Fruit fly (Drosophila melanogaster) whole organism, embryonic: Measurements from ENCODE around the gene CG6785.

Experiments used
- B-H1 ChIP-seq: fragments of 200-800 bp; sonication (Bioruptor generic); IDR thresholded peaks from 3 replicates; pipeline ENCODE4 v1.3.6; 2022; ENCODE audit warnings: missing biosample characterization, missing genetic modification characterization
- Blimp-1 ChIP-seq: fragments of 200-800 bp; sonication (Bioruptor generic); optimal IDR thresholded peaks from 3 replicates; lab custom pipeline; 2018; ENCODE audit warnings: missing biosample characterization, missing genetic modification characterization, mild to moderate bottlenecking, moderate library complexity, missing genetic modification reagents
- CG10431 ChIP-seq: fragments of 200-800 bp; sonication (Bioruptor generic); optimal IDR thresholded peaks from 3 replicates; lab custom pipeline; 2018; ENCODE audit warnings: missing biosample characterization, mild to moderate bottlenecking, missing genetic modification characterization
- CG10654 ChIP-seq: fragments of 200-800 bp; sonication (Bioruptor generic); optimal IDR thresholded peaks from 2 replicates; lab custom pipeline; 2016; ENCODE audit warnings: missing biosample characterization, missing genetic modification characterization
- CG11093 ChIP-seq: fragments of 200-800 bp; sonication (Bioruptor generic); IDR thresholded peaks from 3 replicates; pipeline ENCODE4 v1.3.6; 2022; ENCODE audit warnings: missing biosample characterization, missing genetic modification characterization
- CG11247 ChIP-seq: fragments of 200-800 bp; sonication (Bioruptor generic); IDR thresholded peaks from 2 replicates; pipeline ENCODE4 v1.3.6; 2022; ENCODE audit warnings: missing biosample characterization, missing genetic modification characterization
- CG12391 ChIP-seq: fragments of 200-800 bp; sonication (Bioruptor generic); optimal IDR thresholded peaks from 3 replicates; lab custom pipeline; 2018; ENCODE audit warnings: missing biosample characterization, mild to moderate bottlenecking, missing genetic modification characterization, moderate library complexity
- CG12942 ChIP-seq: fragments of 200-800 bp; sonication (Bioruptor generic); optimal IDR thresholded peaks from 3 replicates; lab custom pipeline; 2016; ENCODE audit warnings: missing biosample characterization, missing genetic modification characterization
- CG13296 ChIP-seq: fragments of 200-800 bp; sonication (Bioruptor generic); optimal IDR thresholded peaks from 3 replicates; lab custom pipeline; 2018; ENCODE audit warnings: missing biosample characterization, mild to moderate bottlenecking, missing genetic modification characterization
- CG14441 ChIP-seq: fragments of 200-800 bp; sonication (Bioruptor generic); IDR thresholded peaks from 2 replicates; pipeline ENCODE4 v1.3.6; 2022; ENCODE audit warnings: missing biosample characterization, missing genetic modification characterization
- CG17361 ChIP-seq: fragments of 200-800 bp; sonication (Bioruptor generic); IDR thresholded peaks from 3 replicates; pipeline ENCODE4 v1.3.6; 2022; ENCODE audit warnings: missing biosample characterization, missing genetic modification characterization
- CG17612 ChIP-seq: fragments of 200-800 bp; sonication (Bioruptor generic); IDR thresholded peaks from 2 replicates; pipeline ENCODE4 v1.3.6; 2022; ENCODE audit warnings: missing biosample characterization, missing genetic modification characterization
- CG2875 ChIP-seq: fragments of 200-800 bp; sonication (Bioruptor generic); optimal IDR thresholded peaks from 2 replicates; lab custom pipeline; 2017; ENCODE audit warnings: missing biosample characterization, mild to moderate bottlenecking, missing genetic modification characterization, missing genetic modification reagents
- CG3163 ChIP-seq: fragments of 200-800 bp; sonication (Bioruptor generic); optimal IDR thresholded peaks from 3 replicates; lab custom pipeline; 2016; ENCODE audit warnings: missing biosample characterization, missing genetic modification characterization
- CG34224 ChIP-seq: fragments of 200-800 bp; sonication (Bioruptor generic); IDR thresholded peaks from 3 replicates; pipeline ENCODE4 v1.3.6; 2022; ENCODE audit warnings: missing biosample characterization, missing genetic modification characterization; ENCODE audit not compliant: partially characterized antibody
- CG34422 ChIP-seq: fragments of 200-800 bp; sonication (Bioruptor generic); IDR thresholded peaks from 3 replicates; pipeline ENCODE4 v1.3.6; 2022; ENCODE audit warnings: missing biosample characterization, missing genetic modification characterization
- CG3838 ChIP-seq: fragments of 200-800 bp; sonication (Bioruptor generic); optimal IDR thresholded peaks from 3 replicates; lab custom pipeline; 2016; ENCODE audit warnings: missing biosample characterization, missing genetic modification characterization
- CG6254 ChIP-seq: fragments of 200-800 bp; sonication (Bioruptor generic); optimal IDR thresholded peaks from 3 replicates; lab custom pipeline; 2017; ENCODE audit warnings: mild to moderate bottlenecking, missing biosample characterization, missing genetic modification reagents, missing genetic modification characterization
- CG7928 ChIP-seq: fragments of 200-800 bp; sonication (Bioruptor generic); optimal IDR thresholded peaks from 2 replicates; lab custom pipeline; 2017; ENCODE audit warnings: missing biosample characterization, mild to moderate bottlenecking, missing genetic modification characterization
- CG8944 ChIP-seq: fragments of 200-800 bp; sonication (Bioruptor generic); optimal IDR thresholded peaks from 3 replicates; lab custom pipeline; 2016; ENCODE audit warnings: missing biosample characterization, missing genetic modification characterization
- CG9609 ChIP-seq: fragments of 200-800 bp; sonication (Bioruptor generic); optimal IDR thresholded peaks from 3 replicates; lab custom pipeline; 2016; ENCODE audit warnings: missing biosample characterization, missing genetic modification characterization
- CoRest ChIP-seq: fragments of 200-800 bp; sonication (Bioruptor generic); optimal IDR thresholded peaks from 3 replicates; lab custom pipeline; 2018; ENCODE audit warnings: missing biosample characterization, mild to moderate bottlenecking, missing genetic modification characterization, moderate library complexity
- Elba2 ChIP-seq: fragments of 200-800 bp; sonication (Bioruptor generic); optimal IDR thresholded peaks from 3 replicates; lab custom pipeline; 2016; ENCODE audit warnings: missing biosample characterization, missing genetic modification characterization
- Fer3 ChIP-seq: fragments of 200-800 bp; sonication (Bioruptor generic); optimal IDR thresholded peaks from 2 replicates; lab custom pipeline; 2018; ENCODE audit warnings: missing biosample characterization, mild to moderate bottlenecking, missing genetic modification characterization, moderate library complexity
- Gsc ChIP-seq: fragments of 200-800 bp; sonication (Bioruptor generic); IDR thresholded peaks from 2 replicates; pipeline ENCODE4 v1.3.6; 2022; ENCODE audit warnings: missing biosample characterization, missing genetic modification characterization
- Hr51 ChIP-seq, 2 experiments: fragments of 200-800 bp; sonication (Bioruptor generic); optimal IDR thresholded peaks; 2 replicates in 1 of 2; 3 replicates in 1 of 2; lab custom pipeline; 2016 to 2018; ENCODE audit warnings: missing biosample characterization in 2 of 2, missing genetic modification characterization in 2 of 2, mild to moderate bottlenecking in 1 of 2, moderate library complexity in 1 of 2
- Lim3 ChIP-seq: fragments of 200-800 bp; sonication (Bioruptor generic); IDR thresholded peaks from 2 replicates; pipeline ENCODE4 v1.3.6; 2022; ENCODE audit warnings: missing biosample characterization, missing genetic modification characterization
- MESR4 ChIP-seq: fragments of 200-800 bp; sonication (Bioruptor generic); optimal IDR thresholded peaks from 2 replicates; lab custom pipeline; 2018; ENCODE audit warnings: missing biosample characterization, mild to moderate bottlenecking, missing genetic modification characterization, moderate library complexity
- Max ChIP-seq: fragments of 200-800 bp; sonication (Bioruptor generic); optimal IDR thresholded peaks from 2 replicates; lab custom pipeline; 2016; ENCODE audit warnings: missing biosample characterization, mild to moderate bottlenecking, missing genetic modification characterization
- Meics ChIP-seq: fragments of 200-800 bp; sonication (Bioruptor generic); optimal IDR thresholded peaks from 2 replicates; lab custom pipeline; 2017; ENCODE audit warnings: missing biosample characterization, mild to moderate bottlenecking, missing genetic modification characterization
- Spps ChIP-seq: fragments of 200-800 bp; sonication (Bioruptor generic); optimal IDR thresholded peaks from 2 replicates; lab custom pipeline; 2018; ENCODE audit warnings: missing biosample characterization, mild to moderate bottlenecking, missing genetic modification characterization
- Stat92E ChIP-seq, 3 experiments: fragments of >200 bp in 2 of 3; fragments of 200-800 bp in 1 of 3; sonication (Bioruptor generic) in 1 of 3; optimal IDR thresholded peaks; 2 replicates each; lab custom pipeline; 2017 to 2019; ENCODE audit warnings: missing biosample characterization in 3 of 3, missing genetic modification characterization in 3 of 3, mild to moderate bottlenecking in 1 of 3, moderate library complexity in 1 of 3
- bowl ChIP-seq: fragments of 200-800 bp; sonication (Bioruptor generic); IDR thresholded peaks from 2 replicates; pipeline ENCODE4 v1.3.6; 2022; ENCODE audit warnings: missing biosample characterization, missing genetic modification characterization
- cad ChIP-seq: fragments of >200 bp; optimal IDR thresholded peaks from 2 replicates; lab custom pipeline; 2017; ENCODE audit warnings: missing biosample characterization, missing genetic modification characterization
- cato ChIP-seq: fragments of 200-800 bp; sonication (Bioruptor generic); optimal IDR thresholded peaks from 2 replicates; lab custom pipeline; 2016; ENCODE audit warnings: missing biosample characterization, missing genetic modification characterization, borderline replicate concordance
- dmrt99B ChIP-seq: fragments of 200-800 bp; sonication (Bioruptor generic); optimal IDR thresholded peaks from 2 replicates; lab custom pipeline; 2018; ENCODE audit warnings: missing biosample characterization, mild to moderate bottlenecking, missing genetic modification characterization, moderate library complexity
- esg ChIP-seq: fragments of 200-800 bp; sonication (Bioruptor generic); conservative IDR thresholded peaks from 2 replicates; pipeline ENCODE4 v1.3.6; 2022; ENCODE audit warnings: missing biosample characterization, missing genetic modification characterization
- gem ChIP-seq: fragments of 200-800 bp; sonication (Bioruptor generic); optimal IDR thresholded peaks from 2 replicates; lab custom pipeline; 2019; ENCODE audit warnings: missing biosample characterization, mild to moderate bottlenecking, missing genetic modification characterization, moderate library complexity
- gsb ChIP-seq: fragments of 200-800 bp; sonication (Bioruptor generic); IDR thresholded peaks from 2 replicates; pipeline ENCODE4 v1.3.6; 2022; ENCODE audit warnings: missing biosample characterization, missing genetic modification characterization
- ham ChIP-seq: fragments of 200-800 bp; sonication (Bioruptor generic); IDR thresholded peaks from 2 replicates; pipeline ENCODE4 v1.3.6; 2022; ENCODE audit warnings: missing biosample characterization, missing genetic modification characterization
- hbn ChIP-seq: fragments of 200-800 bp; sonication (Bioruptor generic); IDR thresholded peaks from 2 replicates; pipeline ENCODE4 v1.3.6; 2022; ENCODE audit warnings: missing biosample characterization, missing genetic modification characterization; ENCODE audit not compliant: partially characterized antibody
- mam ChIP-seq: fragments of 200-800 bp; sonication (Bioruptor generic); optimal IDR thresholded peaks from 3 replicates; lab custom pipeline; 2016; ENCODE audit warnings: missing biosample characterization, missing genetic modification characterization
- nerfin-2 ChIP-seq: fragments of 200-800 bp; sonication (Bioruptor generic); IDR thresholded peaks from 2 replicates; pipeline ENCODE4 v1.3.6; 2022; ENCODE audit warnings: missing biosample characterization, missing genetic modification characterization; ENCODE audit not compliant: partially characterized antibody
- org-1 ChIP-seq: fragments of 200-800 bp; sonication (Bioruptor generic); optimal IDR thresholded peaks from 2 replicates; lab custom pipeline; 2017; ENCODE audit warnings: missing biosample characterization, missing genetic modification characterization
- peb ChIP-seq: fragments of 200-800 bp; sonication (Bioruptor generic); IDR thresholded peaks from 2 replicates; pipeline ENCODE4 v1.3.6; 2022; ENCODE audit warnings: missing biosample characterization, missing genetic modification characterization
- pnt ChIP-seq: fragments of 200-800 bp; sonication (Bioruptor generic); optimal IDR thresholded peaks from 3 replicates; lab custom pipeline; 2016; ENCODE audit warnings: missing biosample characterization, missing genetic modification characterization
- salm ChIP-seq: fragments of 200-800 bp; sonication (Bioruptor generic); optimal IDR thresholded peaks from 2 replicates; lab custom pipeline; 2018; ENCODE audit warnings: missing biosample characterization, mild to moderate bottlenecking, missing genetic modification characterization
- zen2 ChIP-seq: fragments of 200-800 bp; sonication (Bioruptor generic); IDR thresholded peaks from 3 replicates; pipeline ENCODE4 v1.3.6; 2022; ENCODE audit warnings: missing biosample characterization, missing genetic modification characterization; ENCODE audit not compliant: partially characterized antibody
- zfh2 ChIP-seq: fragments of 200-800 bp; sonication (Bioruptor generic); optimal IDR thresholded peaks from 2 replicates; lab custom pipeline; 2016; ENCODE audit warnings: missing biosample characterization, missing genetic modification characterization

The CG6785 gene

DNA sequence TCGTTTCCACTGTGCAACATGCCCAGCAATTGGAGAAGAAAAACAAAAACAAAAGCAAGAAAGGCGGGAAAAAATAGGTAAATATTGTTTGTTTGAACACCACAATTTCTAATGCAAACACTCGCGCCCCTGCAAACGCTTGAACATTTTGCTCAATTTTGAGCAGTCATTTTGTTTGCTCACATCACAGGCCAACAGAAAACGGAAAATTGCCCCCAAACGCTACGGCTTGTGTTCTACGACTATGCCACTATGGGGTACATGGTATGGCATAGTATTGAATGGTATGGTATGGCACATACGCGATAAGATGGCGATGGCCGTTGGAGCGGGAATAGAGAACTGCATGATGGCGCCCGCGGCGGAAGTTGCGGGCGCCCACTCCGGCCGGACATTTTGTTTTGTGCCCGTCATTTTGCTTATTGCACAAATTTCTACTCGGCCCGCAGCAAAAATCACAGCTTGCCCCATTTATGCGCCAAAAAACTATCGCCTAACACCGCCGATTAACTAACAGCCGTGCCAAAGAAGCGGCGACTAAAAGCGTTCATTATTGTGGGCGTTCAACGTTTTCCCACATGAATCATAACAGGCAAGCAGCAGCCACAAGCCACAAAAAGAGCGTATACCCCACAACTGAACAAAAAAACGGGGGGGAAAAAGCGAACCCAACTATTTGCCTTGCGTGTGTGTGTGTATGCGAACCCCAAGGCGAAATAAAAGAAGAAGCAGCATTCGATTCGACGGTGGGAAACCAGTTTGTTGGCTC is 40.6 kb downstream of the CG6785 start (continued):
- no peak for TF ChIP-seq ham (GFP tag; lab: Robert Waterston, UW)
- TF ChIP-seq pnt (GFP tag; lab: Kevin White, UChicago): peak; percentile 32
- TF ChIP-seq CG34224 (GFP tag; lab: Robert Waterston, UW): no peak
- peak; percentile 18 for TF ChIP-seq CG9609 (GFP tag; lab: Kevin White, UChicago)
- TF ChIP-seq Max: peak; percentile 24
- TF ChIP-seq Fer3: peak; percentile 20
- TF ChIP-seq zen2: no peak
- peak; percentile 96 for TF ChIP-seq CG10431
- peak; percentile 30 for TF ChIP-seq mam (GFP tag; lab: Kevin White, UChicago)
- TF ChIP-seq nerfin-2 (GFP tag; lab: Robert Waterston, UW): no peak
- no peak for TF ChIP-seq cad (GFP tag; lab: Kevin White, UChicago)
- TF ChIP-seq gem: peak; percentile 77
- TF ChIP-seq dmrt99B (tag; lab: Kevin White, UChicago): peak; percentile 50
- TF ChIP-seq CG34422 (GFP tag; lab: Robert Waterston, UW): no peak
- TF ChIP-seq peb (GFP tag; lab: Robert Waterston, UW): no peak
- peak; percentile 67 for TF ChIP-seq CG13296 (GFP tag; lab: Kevin White, UChicago)
- TF ChIP-seq Gsc (GFP tag; lab: Robert Waterston, UW): no peak
- peak; percentile 63 for TF ChIP-seq cato (GFP tag; lab: Kevin White, UChicago)
- TF ChIP-seq CG3838 (GFP tag; lab: Kevin White, UChicago): peak; percentile 96
- TF ChIP-seq CG12942: peak; percentile 6
- no peak for TF ChIP-seq B-H1 (GFP tag; lab: Robert Waterston, UW)
- no peak for TF ChIP-seq MESR4 (GFP tag; lab: Kevin White, UChicago)
- TF ChIP-seq Lim3: no peak
- TF ChIP-seq Hr51 (GFP tag; optimal IDR thresholded peaks at IDR 0.05; lab: Kevin White, UChicago): peak in 1 of 2 experiments; percentile 15
- TF ChIP-seq CG6254 (GFP tag; lab: Kevin White, UChicago): peak; percentile 58
- TF ChIP-seq CG11093 (GFP tag; lab: Robert Waterston, UW): no peak
- peak; percentile 77 for TF ChIP-seq salm (tag; lab: Kevin White, UChicago)
- TF ChIP-seq CG3163 (GFP tag; lab: Kevin White, UChicago): no peak
- peak; percentile 60 for TF ChIP-seq Meics
- peak; percentile 24 for TF ChIP-seq CG8944 (GFP tag; lab: Kevin White, UChicago)
- no peak for TF ChIP-seq CG17361
- TF ChIP-seq Spps (tag; lab: Kevin White, UChicago): peak; percentile 7
- no peak for TF ChIP-seq CG17612 (GFP tag; lab: Robert Waterston, UW)
- TF ChIP-seq hbn (GFP tag; lab: Robert Waterston, UW): no peak
- TF ChIP-seq CG11247: no peak
- TF ChIP-seq CG14441: no peak
- peak; percentile 65 for TF ChIP-seq CG12391 (tag; lab: Kevin White, UChicago)
- peak; percentile 85 for TF ChIP-seq org-1 (GFP tag; lab: Kevin White, UChicago)
- TF ChIP-seq zfh2 (GFP tag; lab: Kevin White, UChicago): no peak
- TF ChIP-seq CG7928 (GFP tag; lab: Kevin White, UChicago): peak; percentile 38
- TF ChIP-seq Stat92E (GFP tag; optimal IDR thresholded peaks at IDR 0.05; lab: Kevin White, UChicago): no peak
- TF ChIP-seq bowl (GFP tag; lab: Robert Waterston, UW): no peak
- no peak for TF ChIP-seq esg (GFP tag; lab: Robert Waterston, UW)
- no peak for TF ChIP-seq Elba2 (GFP tag; lab: Kevin White, UChicago)
- TF ChIP-seq Blimp-1 (GFP tag; lab: Kevin White, UChicago): peak; percentile 47
- no peak for TF ChIP-seq gsb (GFP tag; lab: Robert Waterston, UW)
- peak; percentile 50 for TF ChIP-seq CoRest (tag; lab: Kevin White, UChicago)
- peak; percentile 32 for TF ChIP-seq CG10654
- peak; percentile 86 for TF ChIP-seq CG2875 (GFP tag; lab: Kevin White, UChicago)
